Worm (Caenorhabditis elegans) whole organism, young adult: Measurements from ENCODE around the gene snt-5.

Experiments used
- D2030.7 ChIP-seq: fragments of 200-800 bp; sonication (Bioruptor generic); IDR thresholded peaks from 2 replicates; pipeline ENCODE4 v1.3.6; 2022; ENCODE audit warnings: missing genetic modification reagents, missing genetic modification characterization, missing compliant biosample characterization
- F10E7.11 ChIP-seq: sonication (generic microtip); optimal IDR thresholded peaks from 2 replicates; lab custom pipeline; 2017; ENCODE audit warnings: mild to moderate bottlenecking, missing genetic modification characterization, moderate library complexity, missing compliant biosample characterization
- F33H1.4 ChIP-seq: fragments of 200-800 bp; sonication (Bioruptor generic); IDR thresholded peaks from 2 replicates; pipeline ENCODE4 v1.3.6; 2022; ENCODE audit warnings: missing genetic modification reagents, missing genetic modification characterization, missing compliant biosample characterization
- F39B2.1 ChIP-seq: fragments of 200-800 bp; sonication (Bioruptor generic); IDR thresholded peaks from 2 replicates; pipeline ENCODE4 v1.3.6; 2022; ENCODE audit warnings: missing genetic modification reagents, missing genetic modification characterization, missing compliant biosample characterization
- F52B5.7 ChIP-seq: sonication (generic microtip); optimal IDR thresholded peaks from 2 replicates; lab custom pipeline; 2016; ENCODE audit warnings: mild to moderate bottlenecking, missing genetic modification characterization, missing compliant biosample characterization
- F57C9.4 ChIP-seq: sonication (generic microtip); optimal IDR thresholded peaks from 2 replicates; lab custom pipeline; 2017; ENCODE audit warnings: mild to moderate bottlenecking, missing genetic modification characterization, missing compliant biosample characterization
- Y95B8A.8 ChIP-seq: fragments of 200-800 bp; sonication (Bioruptor generic); IDR thresholded peaks from 2 replicates; pipeline ENCODE4 v1.3.6; 2022; ENCODE audit warnings: missing genetic modification reagents, missing genetic modification characterization, missing compliant biosample characterization
- ama-1 ChIP-seq, 3 experiments: fragments of 150-350 bp in 1 of 3; sonication (generic microtip) in 2 of 3; optimal IDR thresholded peaks; 2 replicates each; lab custom pipeline; 2014 to 2018; ENCODE audit warnings: missing biosample characterization in 2 of 3, missing genetic modification characterization in 2 of 3, missing genetic modification reagents in 2 of 3
- aptf-3 ChIP-seq: fragments of 200-800 bp; sonication (Bioruptor generic); IDR thresholded peaks from 2 replicates; pipeline ENCODE4 v1.3.6; 2022; ENCODE audit warnings: missing genetic modification characterization, missing compliant biosample characterization
- atf-7 ChIP-seq: sonication (generic microtip); optimal IDR thresholded peaks from 2 replicates; lab custom pipeline; 2017; ENCODE audit warnings: mild to moderate bottlenecking, missing genetic modification characterization, missing compliant biosample characterization
- athp-1 ChIP-seq: sonication (generic microtip); optimal IDR thresholded peaks from 2 replicates; lab custom pipeline; 2017; ENCODE audit warnings: mild to moderate bottlenecking, missing genetic modification characterization, missing compliant biosample characterization
- attf-3 ChIP-seq: fragments of 200-800 bp; sonication (Bioruptor generic); conservative IDR thresholded peaks from 2 replicates; pipeline ENCODE4 v1.3.6; 2022; ENCODE audit warnings: missing genetic modification reagents, missing genetic modification characterization, missing compliant biosample characterization
- attf-5 ChIP-seq: fragments of 200-800 bp; sonication (Bioruptor generic); optimal IDR thresholded peaks from 2 replicates; lab custom pipeline; 2018; ENCODE audit warnings: mild to moderate bottlenecking, missing genetic modification characterization, missing compliant biosample characterization
- bed-2 ChIP-seq: fragments of 200-800 bp; sonication (Bioruptor generic); IDR thresholded peaks from 2 replicates; pipeline ENCODE4 v1.3.6; 2022; ENCODE audit warnings: missing genetic modification reagents, missing genetic modification characterization, missing compliant biosample characterization
- cebp-1 ChIP-seq, 2 experiments: fragments of 200-800 bp in 1 of 2; sonication (Bioruptor generic) in 1 of 2; sonication (generic microtip) in 1 of 2; IDR thresholded peaks in 1 of 2; optimal IDR thresholded peaks in 1 of 2; 2 replicates each; pipeline versions ENCODE4 v1.3.6 to Lab custom; 2017 to 2022; ENCODE audit warnings: missing compliant biosample characterization in 2 of 2, missing genetic modification characterization in 2 of 2, mild to moderate bottlenecking in 1 of 2, missing genetic modification reagents in 1 of 2, moderate library complexity in 1 of 2
- ceh-27 ChIP-seq: fragments of 200-800 bp; sonication (Bioruptor generic); optimal IDR thresholded peaks from 2 replicates; lab custom pipeline; 2018; ENCODE audit warnings: mild to moderate bottlenecking, missing genetic modification characterization, moderate library complexity, missing compliant biosample characterization
- die-1 ChIP-seq: sonication (generic microtip); optimal IDR thresholded peaks from 2 replicates; lab custom pipeline; 2016; ENCODE audit warnings: missing genotype, mild to moderate bottlenecking, missing genetic modification characterization, missing compliant biosample characterization
- dpl-1 ChIP-seq: fragments of 150-350 bp; optimal IDR thresholded peaks from 2 replicates; lab custom pipeline; 2014; ENCODE audit warnings: missing biosample characterization, missing genetic modification reagents, missing genetic modification characterization
- egrh-3 ChIP-seq: fragments of 200-800 bp; sonication (Bioruptor generic); IDR thresholded peaks from 2 replicates; pipeline ENCODE4 v1.3.6; 2022; ENCODE audit warnings: missing genetic modification reagents, missing genetic modification characterization, missing compliant biosample characterization
- ets-4 ChIP-seq: fragments of 200-800 bp; sonication (Bioruptor generic); optimal IDR thresholded peaks from 2 replicates; lab custom pipeline; 2018; ENCODE audit warnings: mild to moderate bottlenecking, missing genetic modification characterization, missing compliant biosample characterization
- fkh-3 ChIP-seq: sonication (generic microtip); optimal IDR thresholded peaks from 2 replicates; lab custom pipeline; 2016; ENCODE audit warnings: mild to moderate bottlenecking, missing genetic modification characterization, missing compliant biosample characterization
- him-1 ChIP-seq: sonication (generic microtip); optimal IDR thresholded peaks from 2 replicates; lab custom pipeline; 2016; ENCODE audit warnings: missing genotype, missing genetic modification reagents, missing genetic modification characterization, missing compliant biosample characterization
- hlh-26 ChIP-seq: fragments of 200-800 bp; sonication (Bioruptor generic); conservative IDR thresholded peaks from 2 replicates; pipeline ENCODE4 v1.3.6; 2022; ENCODE audit warnings: missing genetic modification reagents, missing genetic modification characterization, missing compliant biosample characterization
- lag-1 ChIP-seq: fragments of 200-800 bp; sonication (Bioruptor generic); IDR thresholded peaks from 2 replicates; pipeline ENCODE4 v1.3.6; 2022; ENCODE audit warnings: missing genetic modification reagents, missing genetic modification characterization, missing compliant biosample characterization
- let-607 ChIP-seq, 2 experiments: fragments of 200-800 bp in 1 of 2; sonication (Bioruptor generic) in 1 of 2; sonication (generic microtip) in 1 of 2; optimal IDR thresholded peaks; 2 replicates each; lab custom pipeline; 2016 to 2018; ENCODE audit warnings: mild to moderate bottlenecking in 2 of 2, missing compliant biosample characterization in 2 of 2, missing genetic modification characterization in 2 of 2, moderate library complexity in 2 of 2, missing genotype in 1 of 2
- lsl-1 ChIP-seq: fragments of 200-800 bp; sonication (Bioruptor generic); optimal IDR thresholded peaks from 2 replicates; lab custom pipeline; 2018; ENCODE audit warnings: mild to moderate bottlenecking, missing genetic modification characterization, moderate library complexity, missing compliant biosample characterization
- mel-28 ChIP-seq: sonication (generic microtip); optimal IDR thresholded peaks from 2 replicates; lab custom pipeline; 2016; ENCODE audit warnings: borderline replicate concordance, mild to moderate bottlenecking, missing genetic modification characterization, missing compliant biosample characterization
- mes-4 ChIP-seq: sonication (generic microtip); optimal IDR thresholded peaks from 2 replicates; lab custom pipeline; 2016; ENCODE audit warnings: missing genotype, missing genetic modification characterization, missing compliant biosample characterization
- nfya-1 ChIP-seq: sonication (generic microtip); optimal IDR thresholded peaks from 2 replicates; lab custom pipeline; 2017; ENCODE audit warnings: antibody characterized with exemption, missing compliant biosample characterization, missing genetic modification characterization, borderline replicate concordance; ENCODE audit not compliant: insufficient read depth
- nfyb-1 ChIP-seq: fragments of 200-800 bp; sonication (Bioruptor generic); IDR thresholded peaks from 2 replicates; pipeline ENCODE4 v1.3.6; 2022; ENCODE audit warnings: missing genetic modification reagents, missing genetic modification characterization, missing compliant biosample characterization
- nhr-27 ChIP-seq: fragments of 200-800 bp; sonication (Bioruptor generic); optimal IDR thresholded peaks from 2 replicates; lab custom pipeline; 2018; ENCODE audit warnings: mild to moderate bottlenecking, missing genetic modification characterization, moderate library complexity, missing compliant biosample characterization
- pbrm-1 ChIP-seq: fragments of 200-800 bp; sonication (Bioruptor generic); IDR thresholded peaks from 2 replicates; pipeline ENCODE4 v1.3.6; 2022; ENCODE audit warnings: missing genetic modification reagents, missing genetic modification characterization, missing compliant biosample characterization
- sptf-2 ChIP-seq: fragments of 200-800 bp; sonication (Bioruptor generic); optimal IDR thresholded peaks from 2 replicates; lab custom pipeline; 2018; ENCODE audit warnings: mild to moderate bottlenecking, missing genetic modification characterization, missing compliant biosample characterization
- tbp1 ChIP-seq: fragments of 200-800 bp; sonication (Bioruptor generic); optimal IDR thresholded peaks from 2 replicates; lab custom pipeline; 2018; ENCODE audit warnings: mild to moderate bottlenecking, missing genetic modification characterization, missing compliant biosample characterization
- unc-62 ChIP-seq: fragments of 150-350 bp; optimal IDR thresholded peaks from 2 replicates; lab custom pipeline; 2014; ENCODE audit warnings: missing biosample characterization, missing genetic modification reagents, missing genetic modification characterization
- ztf-28 ChIP-seq: fragments of 200-800 bp; sonication (Bioruptor generic); IDR thresholded peaks from 2 replicates; pipeline ENCODE4 v1.3.6; 2022; ENCODE audit warnings: missing genetic modification reagents, missing genetic modification characterization, missing compliant biosample characterization
- ztf-6 ChIP-seq: fragments of 200-800 bp; sonication (Bioruptor generic); IDR thresholded peaks from 2 replicates; pipeline ENCODE4 v1.3.6; 2022; ENCODE audit warnings: missing genetic modification reagents, missing genetic modification characterization, missing compliant biosample characterization

Gene snt-5

DNA sequence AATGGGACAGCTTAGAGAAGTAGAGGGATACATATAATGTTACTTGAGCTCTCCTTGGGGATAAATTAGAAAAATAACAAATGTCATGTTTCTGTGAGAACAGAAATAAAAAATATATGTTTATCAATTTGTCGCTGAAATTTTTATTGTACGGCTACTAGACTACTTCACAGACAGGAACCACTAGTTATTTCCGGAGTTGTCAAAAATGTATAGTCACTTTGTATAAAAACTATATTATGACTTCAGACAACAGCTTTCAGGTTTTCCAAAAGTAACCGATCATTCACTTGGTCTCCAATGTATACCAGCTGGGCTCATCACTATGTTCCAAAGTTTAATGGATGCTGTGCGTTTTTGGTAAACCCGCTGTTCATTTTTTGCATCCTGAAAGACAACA lies 40.0 kb upstream of the snt-5 start, which contains the start of gene srj-23:
Gene srj-23 (plus strand): TSS at position 301 of the 400 bp plus-strand sequence.
- TF ChIP-seq fkh-3 (tag; lab: Kevin White, UChicago) (no peak), cebp-1 (GFP tag; IDR thresholded peaks at IDR 0.05; lab: Robert Waterston, UW) (no peak), cebp-1 (tag; optimal IDR thresholded peaks at IDR 0.05; lab: Kevin White, UChicago) (no peak)

DNA sequence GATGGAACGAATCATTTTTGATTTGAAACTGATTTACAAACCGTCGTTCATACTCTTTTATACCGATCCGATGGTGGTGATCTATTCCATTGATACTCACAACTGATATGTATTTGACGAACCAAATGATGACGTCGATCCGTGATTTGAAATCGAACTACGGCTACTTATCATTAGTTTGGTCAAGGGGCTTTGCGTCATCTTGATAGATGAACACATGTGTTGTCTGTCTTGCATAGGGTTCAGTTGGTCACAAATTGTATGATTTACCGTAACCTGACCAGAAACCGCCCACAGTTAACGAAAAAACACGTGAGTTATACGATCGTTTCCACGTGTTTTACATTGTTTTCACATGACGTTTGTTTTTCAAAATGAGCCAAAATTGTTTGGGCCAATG lies 38.8 kb upstream of the snt-5 start, which contains the start of gene cnc-2:
Gene cnc-2 (minus strand): TSS at position 24 of the 400 bp plus-strand sequence.
- no peak for TF ChIP-seq mes-4
- no peak for TF ChIP-seq ceh-27 (GFP tag; lab: Kevin White, UChicago)
- no peak for TF ChIP-seq nhr-27 (tag; lab: Kevin White, UChicago)
- TF ChIP-seq die-1 (tag; lab: Kevin White, UChicago) = no peak
- no peak for TF ChIP-seq fkh-3 (tag; lab: Kevin White, UChicago)
- TF ChIP-seq him-1 (tag; lab: Kevin White, UChicago) = no peak
- no peak for TF ChIP-seq lag-1 (GFP tag; lab: Robert Waterston, UW)
- no peak for TF ChIP-seq F57C9.4
- TF ChIP-seq ztf-6 = no peak
- no peak for TF ChIP-seq sptf-2
- TF ChIP-seq, all 124 proteins: peak for 0

DNA sequence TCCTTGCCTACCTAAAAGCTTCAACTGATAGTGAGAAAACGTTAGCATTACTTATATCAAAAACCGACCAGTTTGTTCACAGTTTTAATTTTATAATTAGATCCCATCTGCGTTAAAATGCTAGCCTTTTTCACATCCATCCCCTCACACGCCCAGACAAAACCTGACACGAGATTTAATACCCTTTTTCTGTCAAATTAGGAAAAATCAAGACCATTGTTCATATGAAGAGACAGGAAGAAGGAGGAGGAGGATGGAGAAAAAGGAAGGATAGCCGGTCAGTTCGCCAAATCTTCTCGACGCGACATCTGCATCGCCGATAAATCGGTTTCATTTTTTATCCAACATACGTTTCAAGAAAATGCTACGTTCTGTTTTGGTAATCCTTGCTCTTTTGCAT lies 36.4 kb upstream of the snt-5 start, which contains the start of gene cnc-3:
Gene cnc-3 (plus strand): TSS at position 281 of the 400 bp plus-strand sequence.
- TF ChIP-seq aptf-3 (GFP tag; lab: Robert Waterston, UW) = no peak
- 0 out of 2 replicates have a peak, but pooled peaks have one; percentile 45 for TF ChIP-seq nfyb-1
- TF ChIP-seq athp-1 (tag; lab: Kevin White, UChicago) = no peak
- TF ChIP-seq, all 124 proteins: peak for 1

- TF ChIP-seq F10E7.11 (tag; lab: Kevin White, UChicago) = no peak
- TF ChIP-seq him-1 (tag; lab: Kevin White, UChicago) = no peak
- no peak for TF ChIP-seq tbp1 (GFP tag; lab: Kevin White, UChicago)
- no peak for TF ChIP-seq egrh-3 (GFP tag; lab: Robert Waterston, UW)
- no peak for TF ChIP-seq dpl-1 (GFP tag; lab: Kevin White, UChicago)
- no peak for TF ChIP-seq nfya-1 (tag; lab: Kevin White, UChicago)
- no peak for TF ChIP-seq ama-1 (optimal IDR thresholded peaks at IDR 0.05; lab: Kevin White, UChicago)
- no peak for TF ChIP-seq ama-1 (GFP tag; optimal IDR thresholded peaks at IDR 0.05; lab: Kevin White, UChicago)
- no peak for TF ChIP-seq ztf-28 (GFP tag; lab: Robert Waterston, UW)
These were observed 35.7 kb upstream of the snt-5 start, which contains the start of gene cnc-4 for ce11 chrV:1447079-1447478. TSS of gene cnc-4 (plus strand) at chrV:1447195.

DNA sequence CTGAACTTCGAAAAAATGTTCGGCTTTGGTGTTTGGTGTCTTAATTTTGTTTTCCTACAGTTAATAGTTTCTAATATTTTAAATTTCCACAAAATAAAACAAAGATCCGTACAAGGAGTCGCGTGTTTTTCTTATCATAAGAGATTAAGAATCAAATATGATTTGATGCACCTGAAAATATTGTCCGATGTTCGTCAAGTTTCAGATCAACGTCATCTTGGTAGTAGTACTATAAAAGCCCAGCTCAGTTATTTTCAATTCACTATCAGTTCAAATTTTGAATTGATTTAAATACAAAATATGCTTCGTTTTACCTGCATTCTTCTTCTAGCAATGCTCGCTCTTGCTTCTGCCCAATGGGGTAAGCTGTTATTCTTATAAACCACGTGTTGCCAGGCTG lies 33.7 kb upstream of the snt-5 start, which contains the start of gene cnc-5:
Gene cnc-5 (plus strand): TSS at position 301 of the 400 bp plus-strand sequence.
- TF ChIP-seq mel-28 (tag; lab: Kevin White, UChicago) = no peak
- no peak for TF ChIP-seq lsl-1
- TF ChIP-seq attf-5 (GFP tag; lab: Kevin White, UChicago) = no peak
- TF ChIP-seq F52B5.7 (tag; lab: Kevin White, UChicago) = no peak
- no peak for TF ChIP-seq unc-62 (GFP tag; lab: Kevin White, UChicago)
- TF ChIP-seq attf-3 = no peak
- no peak for TF ChIP-seq D2030.7 (GFP tag; lab: Robert Waterston, UW)
- TF ChIP-seq F33H1.4 = no peak
- no peak for TF ChIP-seq ets-4
- no peak for TF ChIP-seq nfya-1 (tag; lab: Kevin White, UChicago)
- no peak for TF ChIP-seq let-607 (tag; optimal IDR thresholded peaks at IDR 0.05; lab: Kevin White, UChicago)
- TF ChIP-seq hlh-26 (GFP tag; lab: Robert Waterston, UW) = no peak
- TF ChIP-seq atf-7 (tag; lab: Kevin White, UChicago) = no peak
- no peak for TF ChIP-seq Y95B8A.8 (GFP tag; lab: Robert Waterston, UW)
- no peak for TF ChIP-seq pbrm-1
- TF ChIP-seq F39B2.1 (GFP tag; lab: Robert Waterston, UW) = no peak
- no peak for TF ChIP-seq nfyb-1
- no peak for TF ChIP-seq bed-2 (GFP tag; lab: Robert Waterston, UW)
